Fruit fly (Drosophila melanogaster) whole organism, embryonic: ENCODE results near the gene CycC.
A peak's percentile ranks its signal among the peaks of the same experiment; 100 is the strongest.

Experiments
- Ada2b ChIP-seq: fragments of 200-800 bp; sonication (Bioruptor generic); IDR thresholded peaks from 2 replicates; pipeline ENCODE4 v1.3.6; 2022; ENCODE audit warnings: missing biosample characterization, missing genetic modification characterization
- Awh ChIP-seq: fragments of 200-800 bp; sonication (Bioruptor generic); IDR thresholded peaks from 2 replicates; pipeline ENCODE4, ENCODE4 v1.3.6; 2022; ENCODE audit warnings: missing biosample characterization, missing genetic modification characterization
- Blimp-1 ChIP-seq: fragments of 200-800 bp; sonication (Bioruptor generic); optimal IDR thresholded peaks from 3 replicates; lab custom pipeline; 2018; ENCODE audit warnings: missing biosample characterization, missing genetic modification characterization, mild to moderate bottlenecking, moderate library complexity, missing genetic modification reagents
- Bteb2 ChIP-seq: fragments of 200-800 bp; sonication (Bioruptor generic); optimal IDR thresholded peaks from 2 replicates; lab custom pipeline; 2016; ENCODE audit warnings: missing biosample characterization, missing genetic modification characterization
- CG10565 ChIP-seq: fragments of 200-800 bp; sonication (Bioruptor generic); optimal IDR thresholded peaks from 3 replicates; lab custom pipeline; 2016; ENCODE audit warnings: missing biosample characterization, mild to moderate bottlenecking, missing genetic modification characterization
- CG11247 ChIP-seq: fragments of 200-800 bp; sonication (Bioruptor generic); IDR thresholded peaks from 2 replicates; pipeline ENCODE4 v1.3.6; 2022; ENCODE audit warnings: missing biosample characterization, missing genetic modification characterization
- CG11696 ChIP-seq: fragments of 200-800 bp; sonication (Bioruptor generic); IDR thresholded peaks from 2 replicates; pipeline ENCODE4 v1.3.6; 2022; ENCODE audit warnings: missing biosample characterization, missing genetic modification characterization
- CG12236 ChIP-seq: fragments of 200-800 bp; sonication (Bioruptor generic); optimal IDR thresholded peaks from 2 replicates; lab custom pipeline; 2016; ENCODE audit warnings: missing biosample characterization, missing genetic modification characterization
- CG12659 ChIP-seq: fragments of 200-800 bp; sonication (Bioruptor generic); optimal IDR thresholded peaks from 3 replicates; lab custom pipeline; 2017; ENCODE audit warnings: mild to moderate bottlenecking, missing biosample characterization, missing genetic modification reagents, missing genetic modification characterization
- CG13296 ChIP-seq: fragments of 200-800 bp; sonication (Bioruptor generic); optimal IDR thresholded peaks from 3 replicates; lab custom pipeline; 2018; ENCODE audit warnings: missing biosample characterization, mild to moderate bottlenecking, missing genetic modification characterization
- CG15601 ChIP-seq: fragments of 200-800 bp; sonication (Bioruptor generic); optimal IDR thresholded peaks from 3 replicates; lab custom pipeline; 2019; ENCODE audit warnings: missing biosample characterization, mild to moderate bottlenecking, missing genetic modification characterization, moderate library complexity
- CG16863 ChIP-seq: fragments of 200-800 bp; sonication (Bioruptor generic); optimal IDR thresholded peaks from 3 replicates; lab custom pipeline; 2016; ENCODE audit warnings: missing biosample characterization, missing genetic modification characterization
- CG18011 ChIP-seq: fragments of 200-800 bp; sonication (Bioruptor generic); optimal IDR thresholded peaks from 2 replicates; lab custom pipeline; 2017; ENCODE audit warnings: missing biosample characterization, missing genetic modification characterization, mild to moderate bottlenecking, moderate library complexity, missing genotype
- CG2678 ChIP-seq: fragments of 200-800 bp; sonication (Bioruptor generic); optimal IDR thresholded peaks from 3 replicates; lab custom pipeline; 2019; ENCODE audit warnings: missing biosample characterization, mild to moderate bottlenecking, missing genetic modification characterization, moderate library complexity
- CG3407 ChIP-seq: fragments of 200-800 bp; sonication (Bioruptor generic); optimal IDR thresholded peaks from 2 replicates; lab custom pipeline; 2018; ENCODE audit warnings: missing biosample characterization, mild to moderate bottlenecking, missing genetic modification characterization
- CG3847 ChIP-seq: fragments of 200-800 bp; sonication (Bioruptor generic); IDR thresholded peaks from 2 replicates; pipeline ENCODE4 v1.3.6; 2022; ENCODE audit warnings: missing biosample characterization, missing genetic modification characterization
- CG4328 ChIP-seq: fragments of 200-800 bp; sonication (Bioruptor generic); optimal IDR thresholded peaks from 3 replicates; lab custom pipeline; 2017; ENCODE audit warnings: missing biosample characterization, missing genetic modification reagents, missing genetic modification characterization
- CG4360 ChIP-seq: fragments of 200-800 bp; sonication (Bioruptor generic); IDR thresholded peaks from 2 replicates; pipeline ENCODE4 v1.3.6; 2022; ENCODE audit warnings: missing biosample characterization, missing genetic modification characterization
- CG4617 ChIP-seq: fragments of 200-800 bp; sonication (Bioruptor generic); optimal IDR thresholded peaks from 3 replicates; lab custom pipeline; 2016; ENCODE audit warnings: missing biosample characterization, missing genetic modification characterization, borderline replicate concordance
- CG6272 ChIP-seq: fragments of 200-800 bp; sonication (Bioruptor generic); IDR thresholded peaks from 2 replicates; pipeline ENCODE4 v1.3.6; 2022; ENCODE audit warnings: missing biosample characterization, missing genetic modification characterization
- CG7987 ChIP-seq: fragments of 200-800 bp; sonication (Bioruptor generic); optimal IDR thresholded peaks from 2 replicates; lab custom pipeline; 2018; ENCODE audit warnings: missing biosample characterization, mild to moderate bottlenecking, missing genetic modification characterization, moderate library complexity
- Dbx ChIP-seq: fragments of 200-800 bp; sonication (Bioruptor generic); IDR thresholded peaks from 3 replicates; pipeline ENCODE4 v1.3.6; 2022; ENCODE audit warnings: missing biosample characterization, missing genetic modification characterization
- Ets97D ChIP-seq: fragments of 200-800 bp; sonication (Bioruptor generic); optimal IDR thresholded peaks from 3 replicates; lab custom pipeline; 2016; ENCODE audit warnings: missing biosample characterization, missing genetic modification characterization
- Fer3 ChIP-seq: fragments of 200-800 bp; sonication (Bioruptor generic); optimal IDR thresholded peaks from 2 replicates; lab custom pipeline; 2018; ENCODE audit warnings: missing biosample characterization, mild to moderate bottlenecking, missing genetic modification characterization, moderate library complexity
- Gsc ChIP-seq: fragments of 200-800 bp; sonication (Bioruptor generic); IDR thresholded peaks from 2 replicates; pipeline ENCODE4 v1.3.6; 2022; ENCODE audit warnings: missing biosample characterization, missing genetic modification characterization
- HHEX ChIP-seq: fragments of 200-800 bp; sonication (Bioruptor generic); optimal IDR thresholded peaks from 3 replicates; lab custom pipeline; 2017; ENCODE audit warnings: missing biosample characterization, mild to moderate bottlenecking, missing genetic modification characterization, missing genetic modification reagents
- HLH4C ChIP-seq: fragments of 200-800 bp; sonication (Bioruptor generic); IDR thresholded peaks from 3 replicates; pipeline ENCODE4 v1.3.6; 2022; ENCODE audit warnings: missing biosample characterization, missing genetic modification characterization; ENCODE audit not compliant: partially characterized antibody
- HLH54F ChIP-seq: fragments of 200-800 bp; sonication (Bioruptor generic); optimal IDR thresholded peaks from 3 replicates; lab custom pipeline; 2016; ENCODE audit warnings: missing biosample characterization, missing genetic modification characterization
- Hr51 ChIP-seq, 2 experiments: fragments of 200-800 bp; sonication (Bioruptor generic); optimal IDR thresholded peaks; 2 replicates in 1 of 2; 3 replicates in 1 of 2; lab custom pipeline; 2016 to 2018; ENCODE audit warnings: missing biosample characterization in 2 of 2, missing genetic modification characterization in 2 of 2, mild to moderate bottlenecking in 1 of 2, moderate library complexity in 1 of 2
- Hsf ChIP-seq: fragments of 200-800 bp; sonication (Bioruptor generic); optimal IDR thresholded peaks from 3 replicates; lab custom pipeline; 2016; ENCODE audit warnings: missing biosample characterization, missing genetic modification characterization
- Jarid2 ChIP-seq: fragments of 200-800 bp; sonication (Bioruptor generic); optimal IDR thresholded peaks from 3 replicates; lab custom pipeline; 2017; ENCODE audit warnings: mild to moderate bottlenecking, missing biosample characterization, missing genetic modification reagents, missing genetic modification characterization
- Lim3 ChIP-seq: fragments of 200-800 bp; sonication (Bioruptor generic); IDR thresholded peaks from 2 replicates; pipeline ENCODE4 v1.3.6; 2022; ENCODE audit warnings: missing biosample characterization, missing genetic modification characterization
- Oaz ChIP-seq: fragments of 200-800 bp; sonication (Bioruptor generic); IDR thresholded peaks from 2 replicates; pipeline ENCODE4 v1.3.6; 2022; ENCODE audit warnings: missing biosample characterization, missing genetic modification characterization
- Sin3A ChIP-seq: fragments of >200 bp; optimal IDR thresholded peaks from 2 replicates; lab custom pipeline; 2018
- al ChIP-seq: fragments of 200-800 bp; sonication (Bioruptor generic); IDR thresholded peaks from 2 replicates; pipeline ENCODE4 v1.3.6; 2022; ENCODE audit warnings: missing biosample characterization, missing genetic modification characterization
- ap ChIP-seq: fragments of 200-800 bp; sonication (Bioruptor generic); IDR thresholded peaks from 2 replicates; pipeline ENCODE4 v1.3.6; 2022; ENCODE audit warnings: missing biosample characterization, missing genetic modification characterization
- ara ChIP-seq: fragments of 200-800 bp; sonication (Bioruptor generic); IDR thresholded peaks from 2 replicates; pipeline ENCODE4 v1.3.6; 2022; ENCODE audit warnings: missing biosample characterization, missing genetic modification characterization
- ase ChIP-seq: fragments of 200-800 bp; sonication (Bioruptor generic); IDR thresholded peaks from 3 replicates; pipeline ENCODE4 v1.3.6; 2022; ENCODE audit warnings: missing biosample characterization, missing genetic modification characterization
- chm ChIP-seq: fragments of 200-800 bp; sonication (Bioruptor generic); IDR thresholded peaks from 2 replicates; pipeline ENCODE4 v1.3.6; 2022; ENCODE audit warnings: missing biosample characterization, missing genetic modification characterization
- grau ChIP-seq: fragments of 200-800 bp; optimal IDR thresholded peaks from 3 replicates; lab custom pipeline; 2019; ENCODE audit warnings: missing biosample characterization, mild to moderate bottlenecking, missing genetic modification characterization, moderate library complexity
- gro ChIP-seq: fragments of 200-800 bp; sonication (Bioruptor generic); optimal IDR thresholded peaks from 2 replicates; lab custom pipeline; 2016; ENCODE audit warnings: missing biosample characterization, missing genetic modification characterization
- klu ChIP-seq: fragments of 200-800 bp; sonication (Bioruptor generic); IDR thresholded peaks from 2 replicates; pipeline ENCODE4 v1.3.6; 2022; ENCODE audit warnings: missing biosample characterization, missing genetic modification characterization
- lab ChIP-seq: fragments of 200-800 bp; sonication (Bioruptor generic); optimal IDR thresholded peaks from 3 replicates; lab custom pipeline; 2017; ENCODE audit warnings: missing biosample characterization, missing genetic modification characterization, mild to moderate bottlenecking, moderate library complexity, missing genetic modification reagents
- otp ChIP-seq: fragments of 200-800 bp; sonication (Bioruptor generic); IDR thresholded peaks from 3 replicates; pipeline ENCODE4, ENCODE4 v1.3.6; 2022; ENCODE audit warnings: missing biosample characterization, missing genetic modification characterization
- pan ChIP-seq, 4 experiments: fragments of >200 bp in 3 of 4; fragments of 200-800 bp in 1 of 4; sonication (Bioruptor generic) in 1 of 4; optimal IDR thresholded peaks in 3 of 4; IDR thresholded peaks in 1 of 4; 2 replicates each; pipeline versions ENCODE4 v1.3.6 to Lab custom; 2017 to 2022; ENCODE audit warnings: missing biosample characterization in 2 of 4, missing genetic modification characterization in 2 of 4, mixed read lengths in 1 of 4
- pb ChIP-seq: fragments of 200-800 bp; sonication (Bioruptor generic); optimal IDR thresholded peaks from 3 replicates; lab custom pipeline; 2016; ENCODE audit warnings: missing biosample characterization, missing genetic modification characterization
- scrt ChIP-seq: fragments of 200-800 bp; sonication (Bioruptor generic); optimal IDR thresholded peaks from 2 replicates; lab custom pipeline; 2018; ENCODE audit warnings: missing biosample characterization, mild to moderate bottlenecking, missing genetic modification characterization, moderate library complexity
- slbo ChIP-seq: fragments of 200-800 bp; sonication (Bioruptor generic); IDR thresholded peaks from 2 replicates; pipeline ENCODE4 v1.3.6; 2022; ENCODE audit warnings: missing biosample characterization, missing genetic modification characterization
- tna ChIP-seq: fragments of 200-800 bp; sonication (Bioruptor generic); IDR thresholded peaks from 2 replicates; pipeline ENCODE4 v1.3.6; 2022; ENCODE audit warnings: missing biosample characterization, missing genetic modification characterization; ENCODE audit not compliant: partially characterized antibody
- yki ChIP-seq: fragments of >200 bp; optimal IDR thresholded peaks from 3 replicates; lab custom pipeline; 2018
- zfh1 ChIP-seq: fragments of 200-800 bp; sonication (Bioruptor generic); IDR thresholded peaks from 3 replicates; pipeline ENCODE4 v1.3.6; 2022; ENCODE audit warnings: missing biosample characterization, missing genetic modification characterization

CycC gene

dm6 chr3R:14912449-14912987 lies 22.5 kb upstream of the CycC start (continued):
- TF ChIP-seq CG13296 (GFP tag; lab: Kevin White, UChicago), result no peak
- peak; percentile 40 for TF ChIP-seq Fer3 (tag; lab: Kevin White, UChicago)
- no peak for TF ChIP-seq al (GFP tag; lab: Robert Waterston, UW)
- no peak for TF ChIP-seq CG4328 (GFP tag; lab: Kevin White, UChicago)
- no peak for TF ChIP-seq tna (GFP tag; lab: Robert Waterston, UW)
- no peak for TF ChIP-seq gro (GFP tag; lab: Kevin White, UChicago)
- TF ChIP-seq ase (GFP tag; lab: Robert Waterston, UW), result no peak
- no peak for TF ChIP-seq Hsf (GFP tag; lab: Kevin White, UChicago)
- TF ChIP-seq chm (GFP tag; lab: Robert Waterston, UW), result no peak
- peak in 1 of 2 experiments; percentile 6 for TF ChIP-seq Hr51 (GFP tag; optimal IDR thresholded peaks at IDR 0.05; lab: Kevin White, UChicago)
- no peak for TF ChIP-seq ara (GFP tag; lab: Robert Waterston, UW)
- no peak for TF ChIP-seq Bteb2 (GFP tag; lab: Kevin White, UChicago)
- no peak for TF ChIP-seq Lim3 (GFP tag; lab: Robert Waterston, UW)
- TF ChIP-seq Awh (GFP tag; lab: Robert Waterston, UW), result no peak
- TF ChIP-seq CG12236 (GFP tag; lab: Kevin White, UChicago), result no peak
- no peak for TF ChIP-seq Jarid2
- TF ChIP-seq CG11247 (GFP tag; lab: Robert Waterston, UW), result no peak
- TF ChIP-seq HLH4C (GFP tag; lab: Robert Waterston, UW), result no peak
- TF ChIP-seq Dbx (GFP tag; lab: Robert Waterston, UW), result peak; percentile 42; the same call in 1 of the 3 replicates
- TF ChIP-seq CG12659 (GFP tag; lab: Kevin White, UChicago), result no peak
- 0 out of 2 replicates have a peak, but pooled peaks have one; percentile 30 for TF ChIP-seq Ada2b (GFP tag; lab: Robert Waterston, UW)
- no peak for TF ChIP-seq CG16863 (GFP tag; lab: Kevin White, UChicago)
- no peak for TF ChIP-seq zfh1 (GFP tag; lab: Robert Waterston, UW)
- no peak for TF ChIP-seq CG6272
- no peak for TF ChIP-seq CG3407
- peak; percentile 28 for TF ChIP-seq scrt
- TF ChIP-seq slbo, result peak; percentile 38; the same call in 1 of the 2 replicates
- TF ChIP-seq yki (lab: Kevin White, UChicago), result no peak
- TF ChIP-seq Gsc (GFP tag; lab: Robert Waterston, UW), result no peak
- TF ChIP-seq CG15601, result no peak
- no peak for TF ChIP-seq CG4617 (GFP tag; lab: Kevin White, UChicago)
- TF ChIP-seq Sin3A (lab: Kevin White, UChicago), result no peak
- no peak for TF ChIP-seq ap (GFP tag; lab: Robert Waterston, UW)
- TF ChIP-seq lab (GFP tag; lab: Kevin White, UChicago), result peak; percentile 67
- TF ChIP-seq CG11696, result no peak
- no peak for TF ChIP-seq Ets97D
- TF ChIP-seq otp, result no peak
- TF ChIP-seq HHEX (GFP tag; lab: Kevin White, UChicago), result peak; percentile 7
- TF ChIP-seq grau (tag; lab: Kevin White, UChicago), result no peak
- TF ChIP-seq CG18011 (GFP tag; lab: Kevin White, UChicago), result no peak
- TF ChIP-seq HLH54F (GFP tag; lab: Kevin White, UChicago), result no peak
- peak; percentile 39 for TF ChIP-seq CG2678
- no peak for TF ChIP-seq pan (optimal IDR thresholded peaks at IDR 0.05; lab: Kevin White, UChicago)
- TF ChIP-seq pan (GFP tag; optimal IDR thresholded peaks at IDR 0.05 in 1 of 2, IDR thresholded peaks at IDR 0.05 in 1 of 2), result peak in 1 of 2 experiments; percentile 21
- TF ChIP-seq Blimp-1 (GFP tag; lab: Kevin White, UChicago), result peak; percentile 22
- TF ChIP-seq pb, result no peak
- TF ChIP-seq Oaz (GFP tag; lab: Robert Waterston, UW), result no peak
- TF ChIP-seq CG4360 (GFP tag; lab: Robert Waterston, UW), result no peak
- no peak for TF ChIP-seq CG7987 (GFP tag; lab: Kevin White, UChicago)
- no peak for TF ChIP-seq CG10565 (GFP tag; lab: Kevin White, UChicago)
- TF ChIP-seq CG3847 (GFP tag; lab: Robert Waterston, UW), result no peak
- TF ChIP-seq klu (GFP tag; lab: Robert Waterston, UW), result no peak
